Worm (Caenorhabditis elegans) whole organism, mixed stage, embryonic: ENCODE results near the gene F49E11.7.

Experiments used
- M03D4.4 ChIP-seq: sonication (generic microtip); optimal IDR thresholded peaks from 2 replicates; lab custom pipeline; 2017; ENCODE audit warnings: mild to moderate bottlenecking, missing genetic modification characterization, missing compliant biosample characterization
- bed-3 ChIP-seq: fragments of 200-800 bp; sonication (Bioruptor generic); optimal IDR thresholded peaks from 3 replicates; lab custom pipeline; 2018; ENCODE audit warnings: mild to moderate bottlenecking, missing genetic modification characterization, moderate library complexity, missing compliant biosample characterization
- blmp-1 ChIP-seq: fragments of 150-350 bp; optimal IDR thresholded peaks from 2 replicates; lab custom pipeline; 2014; ENCODE audit warnings: missing biosample characterization, missing genetic modification characterization
- ceh-39 ChIP-seq: fragments of 150-350 bp; optimal IDR thresholded peaks from 2 replicates; lab custom pipeline; 2014; ENCODE audit warnings: missing biosample characterization, missing genetic modification characterization
- ceh-83 ChIP-seq: fragments of 200-800 bp; sonication (Bioruptor generic); optimal IDR thresholded peaks from 2 replicates; lab custom pipeline; 2018; ENCODE audit warnings: mild to moderate bottlenecking, missing genetic modification characterization, missing compliant biosample characterization
- ces-1 ChIP-seq: fragments of 150-350 bp; optimal IDR thresholded peaks from 2 replicates; lab custom pipeline; 2014; ENCODE audit warnings: missing biosample characterization, missing genetic modification reagents, missing genetic modification characterization
- elt-1 ChIP-seq: sonication (generic microtip); optimal IDR thresholded peaks from 2 replicates; lab custom pipeline; 2017; ENCODE audit warnings: missing genetic modification characterization, mild to moderate bottlenecking, missing compliant biosample characterization, antibody characterized with exemption, moderate library complexity, borderline replicate concordance; ENCODE audit not compliant: insufficient read depth
- ham-2 ChIP-seq: fragments of 200-800 bp; sonication (Bioruptor generic); optimal IDR thresholded peaks from 2 replicates; lab custom pipeline; 2018; ENCODE audit warnings: mild to moderate bottlenecking, missing genetic modification characterization, missing compliant biosample characterization
- hlh-1 ChIP-seq: fragments of 150-350 bp; optimal IDR thresholded peaks from 2 replicates; lab custom pipeline; 2014; ENCODE audit warnings: missing biosample characterization, missing genetic modification reagents, missing genetic modification characterization
- lin-32 ChIP-seq: fragments of 200-800 bp; sonication (Bioruptor generic); optimal IDR thresholded peaks from 2 replicates; lab custom pipeline; 2018; ENCODE audit warnings: mild to moderate bottlenecking, missing genetic modification characterization, missing compliant biosample characterization
- lsy-2 ChIP-seq: fragments of 150-350 bp; optimal IDR thresholded peaks from 2 replicates; lab custom pipeline; 2014; ENCODE audit warnings: missing biosample characterization, missing genetic modification characterization
- nhr-12 ChIP-seq: fragments of 150-350 bp; optimal IDR thresholded peaks from 2 replicates; lab custom pipeline; 2014; ENCODE audit warnings: missing biosample characterization, missing genetic modification characterization
- nhr-28 ChIP-seq: fragments of 150-350 bp; optimal IDR thresholded peaks from 2 replicates; lab custom pipeline; 2014; ENCODE audit warnings: missing biosample characterization, missing genetic modification characterization
- nhr-76 ChIP-seq: sonication (generic microtip); optimal IDR thresholded peaks from 2 replicates; lab custom pipeline; 2017; ENCODE audit warnings: missing biosample characterization, missing genetic modification characterization
- pha-4 ChIP-seq: fragments of 150-350 bp; optimal IDR thresholded peaks from 2 replicates; lab custom pipeline; 2018; ENCODE audit warnings: missing biosample characterization, missing genetic modification reagents, missing genetic modification characterization
- sem-2 ChIP-seq: fragments of 200-800 bp; sonication (Bioruptor generic); optimal IDR thresholded peaks from 2 replicates; lab custom pipeline; 2018; ENCODE audit warnings: mild to moderate bottlenecking, missing genetic modification characterization, missing compliant biosample characterization
- sptf-1 ChIP-seq: sonication (generic microtip); optimal IDR thresholded peaks from 2 replicates; lab custom pipeline; 2017; ENCODE audit warnings: mild to moderate bottlenecking, missing genetic modification characterization, moderate library complexity, missing compliant biosample characterization
- tbx-8 ChIP-seq: fragments of 200-800 bp; sonication (Bioruptor generic); optimal IDR thresholded peaks from 2 replicates; lab custom pipeline; 2018; ENCODE audit warnings: mild to moderate bottlenecking, missing genetic modification characterization, moderate library complexity, missing compliant biosample characterization
- unc-120 ChIP-seq: sonication (generic microtip); optimal IDR thresholded peaks from 2 replicates; lab custom pipeline; 2017; ENCODE audit warnings: missing genetic modification characterization, missing compliant biosample characterization; ENCODE audit not compliant: poor library complexity, severe bottlenecking
- unc-62 ChIP-seq: fragments of 150-350 bp; optimal IDR thresholded peaks from 2 replicates; lab custom pipeline; 2014; ENCODE audit warnings: missing biosample characterization, missing genetic modification reagents, missing genetic modification characterization
- zip-8 ChIP-seq: fragments of 150-350 bp; optimal IDR thresholded peaks from 2 replicates; lab custom pipeline; 2014; ENCODE audit warnings: missing biosample characterization, missing genetic modification characterization
- ztf-11 ChIP-seq: fragments of 150-350 bp; optimal IDR thresholded peaks from 2 replicates; lab custom pipeline; 2014; ENCODE audit warnings: missing biosample characterization, missing genetic modification characterization

F49E11.7 gene

ce11 chrIV:13052568-13052967 lies at the start of gene F49E11.7:
TSS of gene F49E11.7 (plus strand) at chrIV:13052868.
- TF ChIP-seq zip-8 (tag; lab: Kevin White, UChicago) (no peak), ham-2 (GFP tag; lab: Kevin White, UChicago) (no peak), unc-62 (no peak), bed-3 (GFP tag; lab: Kevin White, UChicago) (no peak), ces-1 (GFP tag; lab: Kevin White, UChicago) (no peak)

- TF ChIP-seq nhr-28 (tag; lab: Kevin White, UChicago) (no peak), lin-32 (GFP tag; lab: Kevin White, UChicago) (no peak), blmp-1 (no peak), ztf-11 (no peak), tbx-8 (GFP tag; lab: Kevin White, UChicago) (no peak), M03D4.4 (tag; lab: Kevin White, UChicago) (no peak), pha-4 (no peak)
These were observed 44.1 kb upstream of the F49E11.7 start, which contains the start of gene mbk-2 for ce11 chrIV:13008405-13009208. TSS of gene mbk-2 (plus strand) at chrIV:13009158.

ce11 chrIV:13009507-13009906 lies 43.2 kb upstream of the F49E11.7 start:
- TF ChIP-seq sem-2 (GFP tag; lab: Kevin White, UChicago) (no peak), lsy-2 (tag; lab: Kevin White, UChicago) (no peak), bed-3 (GFP tag; lab: Kevin White, UChicago) (no peak), elt-1 (tag; lab: Kevin White, UChicago) (no peak), ceh-83 (GFP tag; lab: Kevin White, UChicago) (no peak), pha-4 (no peak), unc-62 (no peak), sptf-1 (tag; lab: Kevin White, UChicago) (no peak), nhr-12 (tag; lab: Kevin White, UChicago) (no peak), blmp-1 (no peak), unc-120 (tag; lab: Kevin White, UChicago) (no peak)

- TF ChIP-seq ham-2 (GFP tag; lab: Kevin White, UChicago) (peak; percentile 35), bed-3 (GFP tag; lab: Kevin White, UChicago) (no peak), blmp-1 (peak; percentile 77)
These were observed 39.4 kb upstream of the F49E11.7 start for ce11 chrIV:13013231-13013630.

DNA sequence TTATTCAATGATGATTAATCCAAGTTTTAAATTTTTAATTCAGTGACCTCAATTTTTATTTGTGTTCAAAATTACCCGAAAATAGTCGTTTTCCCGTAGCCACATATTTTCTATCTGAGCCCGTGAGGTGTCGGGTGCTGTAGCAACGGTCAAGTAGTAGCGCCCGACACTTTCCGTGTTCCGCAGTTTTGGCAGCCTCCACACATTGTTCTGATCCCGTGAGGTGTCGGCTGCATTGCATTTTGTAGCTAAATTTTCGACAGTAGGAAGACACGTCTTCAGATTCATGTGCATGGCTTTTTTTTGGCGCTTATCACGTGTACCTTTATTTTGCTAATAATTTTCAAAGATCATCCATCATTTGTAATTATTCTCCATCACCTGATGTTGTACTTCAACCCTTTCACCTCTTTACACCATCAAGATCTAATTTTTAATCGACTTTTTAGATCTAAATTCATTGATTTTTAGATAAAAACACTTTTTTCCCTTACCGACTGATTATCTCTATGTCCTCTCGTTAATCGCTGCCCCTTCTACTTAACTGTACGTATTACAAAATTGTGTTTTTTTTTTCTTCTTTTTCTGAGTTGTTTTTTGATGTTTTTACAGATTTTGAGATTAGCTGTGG lies 38.8 kb upstream of the F49E11.7 start:
- TF ChIP-seq sem-2 (GFP tag; lab: Kevin White, UChicago) (no peak), elt-1 (tag; lab: Kevin White, UChicago) (peak; percentile 46), nhr-76 (tag; lab: Kevin White, UChicago) (no peak), hlh-1 (tag; lab: Kevin White, UChicago) (no peak), ztf-11 (no peak)

ce11 chrIV:13015801-13016404 lies 36.8 kb upstream of the F49E11.7 start:
- TF ChIP-seq ham-2 (GFP tag; lab: Kevin White, UChicago), result no peak
- peak; percentile 92 for TF ChIP-seq ces-1 (GFP tag; lab: Kevin White, UChicago)
- TF ChIP-seq hlh-1 (tag; lab: Kevin White, UChicago), result peak; percentile 57
- TF ChIP-seq unc-62, result peak; percentile 21
- no peak for TF ChIP-seq blmp-1
- TF ChIP-seq, all 35 proteins: peak for 3

- peak; percentile 1 for TF ChIP-seq M03D4.4 (tag; lab: Kevin White, UChicago)
- peak; percentile 7 for TF ChIP-seq unc-120 (tag; lab: Kevin White, UChicago)
- TF ChIP-seq sptf-1 (tag; lab: Kevin White, UChicago), result peak; percentile 36
- TF ChIP-seq ces-1 (GFP tag; lab: Kevin White, UChicago), result peak; percentile 76
- no peak for TF ChIP-seq ceh-39 (tag; lab: Kevin White, UChicago)
These were observed 35.8 kb upstream of the F49E11.7 start for ce11 chrIV:13016820-13017219.
